Worm (Caenorhabditis elegans): ENCODE results near the gene bigr-1.

Gene bigr-1

ce11 chrII:11181250-11181704 is at the start of gene bigr-1:
TSS of gene bigr-1 (plus strand) at chrII:11181654.
- no peak for TF ChIP-seq cnd-1 (tag; optimal IDR thresholded peaks at IDR 0.05)
- TF ChIP-seq ham-2 (GFP tag; optimal IDR thresholded peaks at IDR 0.05), result no peak
- no peak for TF ChIP-seq lin-32 (GFP tag; optimal IDR thresholded peaks at IDR 0.05)
- TF ChIP-seq zip-8 (tag; optimal IDR thresholded peaks at IDR 0.05), result no peak
- no peak for TF ChIP-seq nhr-28 (tag; optimal IDR thresholded peaks at IDR 0.05)
- no peak for TF ChIP-seq unc-120 (tag; optimal IDR thresholded peaks at IDR 0.05; ENCODE audit: poor library complexity, severe bottlenecking)
- TF ChIP-seq M03D4.4 (tag; optimal IDR thresholded peaks at IDR 0.05), result no peak
- no peak for TF ChIP-seq sem-2 (GFP tag; optimal IDR thresholded peaks at IDR 0.05)
- TF ChIP-seq ceh-83 (GFP tag; optimal IDR thresholded peaks at IDR 0.05), result no peak
- no peak for TF ChIP-seq snpc-4 (tag; optimal IDR thresholded peaks at IDR 0.05)

- TF ChIP-seq nhr-28 (tag; optimal IDR thresholded peaks at IDR 0.05) (no peak), mep-1 (tag; optimal IDR thresholded peaks at IDR 0.05) (no peak), lsy-2 (tag; optimal IDR thresholded peaks at IDR 0.05) (peak; percentile 59), unc-120 (tag; optimal IDR thresholded peaks at IDR 0.05; ENCODE audit: poor library complexity, severe bottlenecking) (peak; percentile 27), nhr-76 (tag; optimal IDR thresholded peaks at IDR 0.05) (no peak), unc-62 (GFP tag; optimal IDR thresholded peaks at IDR 0.05) (no peak), ceh-39 (tag; optimal IDR thresholded peaks at IDR 0.05) (peak; percentile 4), pha-4 (tag; optimal IDR thresholded peaks at IDR 0.05) (no peak), ces-1 (GFP tag; optimal IDR thresholded peaks at IDR 0.05) (peak; percentile 6), M03D4.4 (tag; optimal IDR thresholded peaks at IDR 0.05) (no peak), lin-13 (tag; optimal IDR thresholded peaks at IDR 0.05) (no peak), sptf-1 (tag; optimal IDR thresholded peaks at IDR 0.05) (no peak), blmp-1 (tag; optimal IDR thresholded peaks at IDR 0.05) (peak; percentile 4), flh-1 (GFP tag; optimal IDR thresholded peaks at IDR 0.05) (no peak), hlh-1 (tag; optimal IDR thresholded peaks at IDR 0.05) (no peak), nhr-237 (tag; optimal IDR thresholded peaks at IDR 0.05) (peak; percentile 3), sem-2 (GFP tag; optimal IDR thresholded peaks at IDR 0.05) (no peak)
Observed at ce11 chrII:11132542-11132941, 48.9 kb upstream of the bigr-1 start, which contains the start of gene F40F8.11. TSS of gene F40F8.11 (minus strand) at chrII:11132590.

- no peak for TF ChIP-seq hlh-1 (tag; optimal IDR thresholded peaks at IDR 0.05)
- no peak for TF ChIP-seq nhr-28 (tag; optimal IDR thresholded peaks at IDR 0.05)
- no peak for TF ChIP-seq bed-3 (GFP tag; optimal IDR thresholded peaks at IDR 0.05)
- TF ChIP-seq nhr-2 (tag; optimal IDR thresholded peaks at IDR 0.05), result no peak
- TF ChIP-seq blmp-1 (tag; optimal IDR thresholded peaks at IDR 0.05), result no peak
- TF ChIP-seq sem-2 (GFP tag; optimal IDR thresholded peaks at IDR 0.05), result no peak
- no peak for TF ChIP-seq nhr-237 (tag; optimal IDR thresholded peaks at IDR 0.05)
- no peak for TF ChIP-seq elt-1 (tag; optimal IDR thresholded peaks at IDR 0.05; ENCODE audit: borderline replicate concordance, insufficient read depth)
- TF ChIP-seq cnd-1 (tag; optimal IDR thresholded peaks at IDR 0.05), result no peak
- no peak for TF ChIP-seq unc-120 (tag; optimal IDR thresholded peaks at IDR 0.05; ENCODE audit: poor library complexity, severe bottlenecking)
- no peak for TF ChIP-seq ztf-11 (tag; optimal IDR thresholded peaks at IDR 0.05)
- TF ChIP-seq unc-39 (tag; optimal IDR thresholded peaks at IDR 0.05), result no peak
- no peak for TF ChIP-seq ces-1 (GFP tag; optimal IDR thresholded peaks at IDR 0.05)
- no peak for TF ChIP-seq zip-8 (tag; optimal IDR thresholded peaks at IDR 0.05)
- TF ChIP-seq snpc-4 (tag; optimal IDR thresholded peaks at IDR 0.05), result no peak
- TF ChIP-seq flh-1 (GFP tag; optimal IDR thresholded peaks at IDR 0.05), result no peak
- no peak for TF ChIP-seq mab-5 (tag; optimal IDR thresholded peaks at IDR 0.05)
- no peak for TF ChIP-seq elt-3 (tag; optimal IDR thresholded peaks at IDR 0.05)
- TF ChIP-seq lin-13 (tag; optimal IDR thresholded peaks at IDR 0.05), result no peak
- no peak for TF ChIP-seq sptf-1 (tag; optimal IDR thresholded peaks at IDR 0.05)
Observed at ce11 chrII:11134828-11135227, 46.6 kb upstream of the bigr-1 start, which contains the start of gene F40F8.5. TSS of gene F40F8.5 (minus strand) at chrII:11134928.

- TF ChIP-seq bed-3 (GFP tag; optimal IDR thresholded peaks at IDR 0.05) (no peak), drap-1 (GFP tag; optimal IDR thresholded peaks at IDR 0.05) (no peak), ceh-39 (tag; optimal IDR thresholded peaks at IDR 0.05) (no peak), nhr-237 (tag; optimal IDR thresholded peaks at IDR 0.05) (no peak), unc-62 (GFP tag; optimal IDR thresholded peaks at IDR 0.05) (peak; percentile 78)
Observed at ce11 chrII:11135773-11136172, 45.7 kb upstream of the bigr-1 start.

- TF ChIP-seq ces-1 (GFP tag; optimal IDR thresholded peaks at IDR 0.05) (no peak), nhr-28 (tag; optimal IDR thresholded peaks at IDR 0.05) (no peak), pha-4 (tag; optimal IDR thresholded peaks at IDR 0.05) (no peak), lsy-2 (tag; optimal IDR thresholded peaks at IDR 0.05) (no peak), sem-2 (GFP tag; optimal IDR thresholded peaks at IDR 0.05) (no peak), mab-5 (tag; optimal IDR thresholded peaks at IDR 0.05) (no peak)
Observed at ce11 chrII:11140140-11140539, 41.3 kb upstream of the bigr-1 start, which contains the start of gene F40F8.4. TSS of gene F40F8.4 (minus strand) at chrII:11140240.
